Fruit fly (Drosophila melanogaster) Kc167 (cell line): ENCODE measurements around the gene CG5245.

Experiments
- Sin3A ChIP-seq: fragments of >200 bp; optimal IDR thresholded peaks from 2 replicates; lab custom pipeline; 2018; ENCODE audit warnings: missing external identifiers
- h ChIP-seq: fragments of >200 bp; optimal IDR thresholded peaks from 3 replicates; lab custom pipeline; 2018; ENCODE audit warnings: missing external identifiers
- insv ChIP-seq: fragments of >200 bp; optimal IDR thresholded peaks from 3 replicates; lab custom pipeline; 2018; ENCODE audit warnings: missing external identifiers
- psq ChIP-seq: fragments of >200 bp; optimal IDR thresholded peaks from 2 replicates; lab custom pipeline; 2017; ENCODE audit warnings: missing external identifiers

- TF ChIP-seq h (lab: Kevin White, UChicago) (no peak), psq (no peak), insv (no peak), Sin3A (lab: Kevin White, UChicago) (no peak)
These were observed 26.4 kb upstream of the CG5245 start for dm6 chr3R:12402935-12403334.
